Worm (Caenorhabditis elegans) whole organism, L3 larva: ENCODE results near the gene glb-22.

Source experiments
- nhr-12 ChIP-seq: fragments of 150-350 bp; optimal IDR thresholded peaks from 2 replicates; lab custom pipeline; 2014; ENCODE audit warnings: missing biosample characterization, missing genetic modification characterization
- nhr-43 ChIP-seq: sonication (generic microtip); optimal IDR thresholded peaks from 2 replicates; lab custom pipeline; 2016; ENCODE audit warnings: mild to moderate bottlenecking, missing genetic modification characterization, missing compliant biosample characterization; ENCODE audit not compliant: poor library complexity, severe bottlenecking
- nhr-76 ChIP-seq: fragments of 150-350 bp; sonication (generic microtip); optimal IDR thresholded peaks from 5 replicates; lab custom pipeline; 2014; ENCODE audit warnings: missing biosample characterization, missing genetic modification characterization
- sea-2 ChIP-seq: fragments of 150-350 bp; sonication (generic microtip); optimal IDR thresholded peaks from 4 replicates; lab custom pipeline; 2014; ENCODE audit warnings: missing biosample characterization, missing genetic modification reagents, missing genetic modification characterization
- ztf-11 ChIP-seq: fragments of 150-350 bp; optimal IDR thresholded peaks from 2 replicates; lab custom pipeline; 2014; ENCODE audit warnings: missing biosample characterization, missing genetic modification characterization

The glb-22 gene

ce11 chrV:14655689-14656088, 55.6 kb downstream of the glb-22 start:
- TF ChIP-seq ztf-11 (tag; lab: Kevin White, UChicago) (no peak), nhr-76 (tag; lab: Kevin White, UChicago) (no peak), nhr-12 (no peak), sea-2 (GFP tag; lab: Kevin White, UChicago) (no peak), nhr-43 (tag; lab: Kevin White, UChicago) (no peak)
